Fruit fly (Drosophila melanogaster) whole organism, prepupa: Measurements from ENCODE around the gene CG34353.
A peak's percentile ranks its signal among the peaks of the same experiment; 100 is the strongest.

Source experiments
- Blimp-1 ChIP-seq: fragments of 200-800 bp; sonication (Bioruptor generic); optimal IDR thresholded peaks from 3 replicates; lab custom pipeline; 2017; ENCODE audit warnings: missing biosample characterization, missing genetic modification characterization, mild to moderate bottlenecking, moderate library complexity, missing genetic modification reagents
- CG10631 ChIP-seq: fragments of 200-800 bp; sonication (Bioruptor generic); optimal IDR thresholded peaks from 2 replicates; lab custom pipeline; 2016; ENCODE audit warnings: missing biosample characterization, missing genetic modification characterization
- CG11294 ChIP-seq: fragments of 200-800 bp; sonication (Bioruptor generic); IDR thresholded peaks from 2 replicates; pipeline ENCODE4 v1.3.6; 2022; ENCODE audit warnings: missing biosample characterization, missing genetic modification characterization
- CG11762 ChIP-seq: fragments of 200-800 bp; sonication (Bioruptor generic); optimal IDR thresholded peaks from 3 replicates; lab custom pipeline; 2016; ENCODE audit warnings: missing biosample characterization, missing genetic modification characterization; ENCODE audit not compliant: insufficient read depth
- CG15336 ChIP-seq: fragments of 200-800 bp; sonication (Bioruptor generic); IDR thresholded peaks from 2 replicates; pipeline ENCODE4 v1.3.6; 2022; ENCODE audit warnings: missing biosample characterization, missing genetic modification characterization
- CG1621 ChIP-seq: fragments of 200-800 bp; sonication (Bioruptor generic); optimal IDR thresholded peaks from 3 replicates; lab custom pipeline; 2018; ENCODE audit warnings: missing biosample characterization, mild to moderate bottlenecking, missing genetic modification characterization
- CG31627 ChIP-seq: fragments of 200-800 bp; sonication (Bioruptor generic); optimal IDR thresholded peaks from 3 replicates; lab custom pipeline; 2016; ENCODE audit warnings: missing biosample characterization, missing genetic modification characterization
- CG34406 ChIP-seq: fragments of 200-800 bp; sonication (Bioruptor generic); optimal IDR thresholded peaks from 3 replicates; lab custom pipeline; 2016; ENCODE audit warnings: missing biosample characterization, missing genetic modification characterization
- CG3919 ChIP-seq: fragments of 200-800 bp; sonication (Bioruptor generic); optimal IDR thresholded peaks from 3 replicates; lab custom pipeline; 2016; ENCODE audit warnings: missing biosample characterization, missing genetic modification characterization
- CG6163 ChIP-seq: fragments of 200-800 bp; sonication (Bioruptor generic); IDR thresholded peaks from 3 replicates; pipeline ENCODE4 v1.3.6; 2022; ENCODE audit warnings: missing biosample characterization, missing genetic modification characterization
- CG6276 ChIP-seq: fragments of 200-800 bp; sonication (Bioruptor generic); optimal IDR thresholded peaks from 2 replicates; lab custom pipeline; 2017; ENCODE audit warnings: missing biosample characterization, mild to moderate bottlenecking, missing genetic modification characterization
- CG6808 ChIP-seq: fragments of 200-800 bp; sonication (Bioruptor generic); optimal IDR thresholded peaks from 3 replicates; lab custom pipeline; 2017; ENCODE audit warnings: missing biosample characterization, missing genetic modification characterization, mild to moderate bottlenecking, moderate library complexity, missing genetic modification reagents
- CG6854 ChIP-seq: fragments of 200-800 bp; sonication (Bioruptor generic); optimal IDR thresholded peaks from 2 replicates; lab custom pipeline; 2017; ENCODE audit warnings: missing biosample characterization, mild to moderate bottlenecking, missing genetic modification characterization
- CG7368 ChIP-seq: fragments of 200-800 bp; sonication (Bioruptor generic); optimal IDR thresholded peaks from 3 replicates; lab custom pipeline; 2016; ENCODE audit warnings: missing biosample characterization, missing genetic modification characterization
- CG8119 ChIP-seq: fragments of 200-800 bp; sonication (Bioruptor generic); IDR thresholded peaks from 3 replicates; pipeline ENCODE4 v1.3.6; 2022; ENCODE audit warnings: missing biosample characterization, missing genetic modification characterization
- CG8319 ChIP-seq: fragments of 200-800 bp; sonication (Bioruptor generic); optimal IDR thresholded peaks from 3 replicates; lab custom pipeline; 2016; ENCODE audit warnings: missing biosample characterization, missing genetic modification characterization
- CG9139 ChIP-seq: fragments of 200-800 bp; sonication (Bioruptor generic); optimal IDR thresholded peaks from 3 replicates; lab custom pipeline; 2017; ENCODE audit warnings: missing biosample characterization, mild to moderate bottlenecking, missing genetic modification characterization
- Eip75B ChIP-seq: fragments of 200-800 bp; sonication (Bioruptor generic); optimal IDR thresholded peaks from 3 replicates; lab custom pipeline; 2016; ENCODE audit warnings: missing biosample characterization, missing genetic modification characterization
- Eip78C ChIP-seq: fragments of 200-800 bp; sonication (Bioruptor generic); peaks from one replicate; lab custom pipeline; 2016; ENCODE audit warnings: missing biosample characterization, missing genetic modification characterization
- Eip93F ChIP-seq: fragments of 200-800 bp; sonication (Bioruptor generic); optimal IDR thresholded peaks from 2 replicates; lab custom pipeline; 2016; ENCODE audit warnings: missing biosample characterization, mild to moderate bottlenecking, missing genetic modification characterization
- Gug ChIP-seq: fragments of 200-800 bp; sonication (Bioruptor generic); IDR thresholded peaks from 2 replicates; pipeline ENCODE4 v1.3.6; 2022; ENCODE audit warnings: missing biosample characterization, missing genetic modification characterization
- Met ChIP-seq: fragments of 200-800 bp; sonication (Bioruptor generic); optimal IDR thresholded peaks from 3 replicates; lab custom pipeline; 2016; ENCODE audit warnings: missing biosample characterization, missing genetic modification characterization
- OdsH ChIP-seq: fragments of 200-800 bp; sonication (Bioruptor generic); optimal IDR thresholded peaks from 3 replicates; lab custom pipeline; 2016; ENCODE audit warnings: missing biosample characterization, missing genetic modification characterization
- Smox ChIP-seq: fragments of 200-800 bp; sonication (Bioruptor generic); optimal IDR thresholded peaks from 3 replicates; lab custom pipeline; 2016; ENCODE audit warnings: missing biosample characterization, missing genetic modification characterization
- Sox14 ChIP-seq: fragments of 200-800 bp; sonication (Bioruptor generic); optimal IDR thresholded peaks from 3 replicates; lab custom pipeline; 2016; ENCODE audit warnings: missing biosample characterization, missing genetic modification characterization
- acj6 ChIP-seq: fragments of 200-800 bp; sonication (Bioruptor generic); optimal IDR thresholded peaks from 3 replicates; lab custom pipeline; 2016; ENCODE audit warnings: missing biosample characterization, missing genetic modification characterization
- cyc ChIP-seq: fragments of 200-800 bp; sonication (Bioruptor generic); optimal IDR thresholded peaks from 3 replicates; lab custom pipeline; 2016; ENCODE audit warnings: missing biosample characterization, missing genetic modification characterization
- dac ChIP-seq: fragments of 200-800 bp; sonication (Bioruptor generic); optimal IDR thresholded peaks from 2 replicates; lab custom pipeline; 2017; ENCODE audit warnings: missing biosample characterization, mild to moderate bottlenecking, missing genetic modification characterization
- dsx ChIP-seq: fragments of 200-800 bp; optimal IDR thresholded peaks from 3 replicates; lab custom pipeline; 2019; ENCODE audit warnings: missing biosample characterization, mild to moderate bottlenecking, missing genetic modification characterization, moderate library complexity; ENCODE audit not compliant: poor library complexity, severe bottlenecking
- eg ChIP-seq: fragments of 200-800 bp; sonication (Bioruptor generic); IDR thresholded peaks from 3 replicates; pipeline ENCODE4 v1.3.6; 2022; ENCODE audit warnings: missing biosample characterization, missing genetic modification characterization
- esn ChIP-seq: fragments of 200-800 bp; sonication (Bioruptor generic); optimal IDR thresholded peaks from 2 replicates; lab custom pipeline; 2016; ENCODE audit warnings: missing biosample characterization, mild to moderate bottlenecking, missing genetic modification characterization, moderate library complexity
- fkh ChIP-seq: fragments of 200-800 bp; sonication (Bioruptor generic); optimal IDR thresholded peaks from 3 replicates; lab custom pipeline; 2017; ENCODE audit warnings: missing biosample characterization, mild to moderate bottlenecking, missing genetic modification characterization, moderate library complexity
- lz ChIP-seq: fragments of 200-800 bp; sonication (Bioruptor generic); optimal IDR thresholded peaks from 3 replicates; lab custom pipeline; 2016; ENCODE audit warnings: missing biosample characterization, missing genetic modification characterization
- salr ChIP-seq, 2 experiments: fragments of 200-800 bp; sonication (Bioruptor generic); optimal IDR thresholded peaks; 3 replicates each; lab custom pipeline; 2016 to 2018; ENCODE audit warnings: missing biosample characterization in 2 of 2, missing genetic modification characterization in 2 of 2, mild to moderate bottlenecking in 1 of 2
- ss ChIP-seq, 2 experiments: fragments of 200-800 bp; sonication (Bioruptor generic); optimal IDR thresholded peaks; 2 replicates in 1 of 2; 3 replicates in 1 of 2; lab custom pipeline; 2017 to 2018; ENCODE audit warnings: mild to moderate bottlenecking in 2 of 2, missing biosample characterization in 2 of 2, missing genetic modification characterization in 2 of 2, moderate library complexity in 1 of 2
- svp ChIP-seq: fragments of 200-800 bp; sonication (Bioruptor generic); peaks from one replicate; lab custom pipeline; 2016; ENCODE audit warnings: missing biosample characterization, missing genetic modification characterization
- topi ChIP-seq: fragments of 200-800 bp; sonication (Bioruptor generic); optimal IDR thresholded peaks from 3 replicates; lab custom pipeline; 2016; ENCODE audit warnings: missing biosample characterization, missing genetic modification characterization
- vri ChIP-seq: fragments of 200-800 bp; sonication (Bioruptor generic); optimal IDR thresholded peaks from 3 replicates; lab custom pipeline; 2016; ENCODE audit warnings: missing biosample characterization, mild to moderate bottlenecking, missing genetic modification characterization

The CG34353 gene

DNA sequence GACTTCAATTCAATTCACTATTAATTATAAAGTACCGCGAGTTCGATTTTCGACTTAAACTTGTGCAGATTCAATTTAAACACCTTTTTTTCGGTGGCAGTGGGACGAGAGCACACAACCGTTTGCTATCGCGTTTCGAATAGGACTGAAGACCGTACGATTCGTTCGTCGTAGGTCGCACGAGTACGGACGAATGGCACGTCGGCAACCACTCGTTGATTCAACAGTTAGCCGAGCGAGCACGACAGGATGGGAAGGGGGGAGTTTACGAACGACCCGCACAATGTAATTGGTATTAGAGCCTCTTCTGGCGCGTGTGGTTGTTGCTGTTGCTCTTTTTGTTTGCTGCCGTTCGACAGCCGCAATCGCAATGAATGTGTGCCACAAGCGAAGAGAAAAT, at the start of gene CG34353:
Gene CG34353 (minus strand): TSS at position 149 of the 400 bp plus-strand sequence.
- TF ChIP-seq CG11762 (no peak), topi (GFP tag; lab: Kevin White, UChicago) (no peak), fkh (GFP tag; lab: Kevin White, UChicago) (no peak), CG9139 (no peak), dac (GFP tag; lab: Kevin White, UChicago) (no peak), esn (GFP tag; lab: Kevin White, UChicago) (no peak), CG31627 (no peak), Eip78C (GFP tag; lab: Kevin White, UChicago) (peak; percentile 38), dsx (peak; percentile 87), cyc (GFP tag; lab: Kevin White, UChicago) (no peak), ss (GFP tag; optimal IDR thresholded peaks at IDR 0.05; lab: Kevin White, UChicago) (no peak), Eip93F (no peak), CG15336 (no peak), acj6 (no peak), CG1621 (tag; lab: Kevin White, UChicago) (peak; percentile 24), lz (no peak), Blimp-1 (GFP tag; lab: Kevin White, UChicago) (no peak), CG8319 (no peak), CG3919 (GFP tag; lab: Kevin White, UChicago) (no peak), CG6163 (no peak), OdsH (GFP tag; lab: Kevin White, UChicago) (no peak), Met (GFP tag; lab: Kevin White, UChicago) (no peak), CG6854 (GFP tag; lab: Kevin White, UChicago) (no peak), Eip75B (GFP tag; lab: Kevin White, UChicago) (peak; percentile 26)
- TF ChIP-seq, all 60 proteins: peak for 4

dm6 chr3R:27954533-27954932, 48.9 kb upstream of the CG34353 start, which contains the start of gene Nep7:
Gene Nep7 (plus strand): TSS chr3R:27954917.
- TF ChIP-seq CG34406 (no peak), Eip78C (GFP tag; lab: Kevin White, UChicago) (peak; percentile 73), Gug (GFP tag; lab: Robert Waterston, UW) (peak; percentile 35; the same call in 1 of the 2 replicates), svp (peak; percentile 82), topi (GFP tag; lab: Kevin White, UChicago) (no peak), CG7368 (GFP tag; lab: Kevin White, UChicago) (no peak), CG8119 (GFP tag; lab: Robert Waterston, UW) (peak; percentile 38; the same call in 2 of the 3 replicates), CG6854 (GFP tag; lab: Kevin White, UChicago) (no peak), CG6163 (0 out of 3 replicates have a peak, but pooled peaks have one; percentile 23), CG6808 (GFP tag; lab: Kevin White, UChicago) (no peak), CG10631 (GFP tag; lab: Kevin White, UChicago) (no peak), CG11294 (GFP tag; lab: Robert Waterston, UW) (peak; percentile 39; the same call in 1 of the 2 replicates), CG11762 (no peak), vri (no peak), CG31627 (no peak), Sox14 (GFP tag; lab: Kevin White, UChicago) (no peak), lz (no peak), dac (GFP tag; lab: Kevin White, UChicago) (no peak), Smox (GFP tag; lab: Kevin White, UChicago) (no peak), eg (GFP tag; lab: Robert Waterston, UW) (peak; percentile 66), Eip93F (no peak), Eip75B (GFP tag; lab: Kevin White, UChicago) (no peak), CG15336 (peak; percentile 42; the same call in 1 of the 2 replicates), ss (GFP tag; optimal IDR thresholded peaks at IDR 0.05; lab: Kevin White, UChicago) (no peak)

DNA sequence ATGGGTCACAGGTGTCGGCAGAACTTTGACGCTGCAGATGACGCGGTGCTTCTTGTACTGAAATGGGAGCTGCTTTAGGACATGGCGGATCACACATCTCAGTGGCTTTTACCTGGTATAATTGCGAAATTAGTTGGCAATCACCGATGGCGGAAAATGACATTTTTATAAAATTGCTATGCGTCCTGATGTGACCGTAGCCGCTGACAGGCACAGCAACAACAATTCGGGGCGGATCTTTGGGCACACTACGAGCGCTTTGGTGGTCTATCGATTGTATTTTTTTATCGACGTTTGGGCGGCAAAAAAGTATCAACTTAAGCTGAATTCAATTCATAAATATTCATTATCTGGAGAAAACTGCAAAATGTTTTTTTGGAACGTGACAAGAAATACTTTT, 48.2 kb upstream of the CG34353 start, which contains the start of gene CG4951:
Gene CG4951 (minus strand): TSS at position 223 of the 400 bp plus-strand sequence.
- no peak for TF ChIP-seq dac (GFP tag; lab: Kevin White, UChicago)
- TF ChIP-seq Gug (GFP tag; lab: Robert Waterston, UW) = no peak
- no peak for TF ChIP-seq CG6276 (GFP tag; lab: Kevin White, UChicago)
- TF ChIP-seq salr (GFP tag; optimal IDR thresholded peaks at IDR 0.05; lab: Kevin White, UChicago) = no peak
